Worm (Caenorhabditis elegans) whole organism, early embryonic: ENCODE data around the gene klp-18.

ENCODE experiments used
- F13C5.2 ChIP-seq: sonication (generic microtip); optimal IDR thresholded peaks from 2 replicates; lab custom pipeline; 2017; ENCODE audit warnings: mild to moderate bottlenecking, missing genetic modification characterization, inconsistent platforms, missing compliant biosample characterization
- ama-1 ChIP-seq: fragments of 150-350 bp; optimal IDR thresholded peaks from 2 replicates; lab custom pipeline; 2014
- ceh-13 ChIP-seq: fragments of 200-800 bp; sonication (Bioruptor generic); optimal IDR thresholded peaks from 2 replicates; lab custom pipeline; 2018; ENCODE audit warnings: mild to moderate bottlenecking, missing genetic modification characterization, missing compliant biosample characterization
- ceh-36 ChIP-seq: sonication (generic microtip); optimal IDR thresholded peaks from 2 replicates; lab custom pipeline; 2016; ENCODE audit warnings: missing genetic modification characterization, inconsistent platforms, missing compliant biosample characterization
- flt-1 ChIP-seq: fragments of 200-800 bp; sonication (Bioruptor generic); IDR thresholded peaks from 2 replicates; pipeline ENCODE4 v1.3.6; 2022; ENCODE audit warnings: missing genetic modification characterization, missing compliant biosample characterization
- hmg-4 ChIP-seq: fragments of 200-800 bp; sonication (Bioruptor generic); optimal IDR thresholded peaks from 2 replicates; lab custom pipeline; 2018; ENCODE audit warnings: mild to moderate bottlenecking, missing genetic modification characterization, missing compliant biosample characterization
- hnd-1 ChIP-seq: sonication (generic microtip); optimal IDR thresholded peaks from 2 replicates; lab custom pipeline; 2016; ENCODE audit warnings: missing genetic modification characterization, missing compliant biosample characterization
- sea-1 ChIP-seq: fragments of 200-800 bp; sonication (Bioruptor generic); conservative IDR thresholded peaks from 2 replicates; pipeline ENCODE4 v1.3.6; 2022; ENCODE audit warnings: missing genetic modification characterization, missing compliant biosample characterization
- tbx-11 ChIP-seq: fragments of 200-800 bp; sonication (Bioruptor generic); IDR thresholded peaks from 2 replicates; pipeline ENCODE4 v1.3.6; 2022; ENCODE audit warnings: missing genetic modification characterization, missing compliant biosample characterization
- tbx-37 ChIP-seq: fragments of 200-800 bp; sonication (Bioruptor generic); conservative IDR thresholded peaks from 2 replicates; pipeline ENCODE4 v1.3.6; 2022; ENCODE audit warnings: missing genetic modification reagents, missing genetic modification characterization, missing compliant biosample characterization
- tra-4 ChIP-seq: sonication (generic microtip); optimal IDR thresholded peaks from 2 replicates; lab custom pipeline; 2017; ENCODE audit warnings: missing genetic modification characterization, missing compliant biosample characterization

DNA sequence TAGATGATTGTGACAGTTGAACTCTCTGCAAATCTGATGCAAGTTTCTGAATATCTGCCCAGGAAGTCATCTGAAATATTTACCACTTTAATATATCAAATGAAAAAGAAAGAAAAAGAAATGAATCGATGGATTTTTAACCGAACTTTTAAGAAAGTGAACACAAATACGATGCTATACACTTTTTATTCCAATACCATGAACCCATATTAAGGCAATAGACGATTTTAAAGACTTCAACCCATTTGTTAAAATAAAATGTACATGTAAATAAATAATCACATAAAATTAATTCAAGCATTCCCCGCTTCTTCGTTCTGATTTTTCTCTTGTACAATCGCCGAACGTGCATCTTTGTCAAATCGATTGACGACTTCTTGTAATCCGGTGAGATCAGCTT lies 3.2 kb upstream of the klp-18 start, which contains the start of gene ufl-1:
- TF ChIP-seq tra-4 (tag; lab: Kevin White, UChicago) (no peak), sea-1 (no peak), flt-1 (GFP tag; lab: Robert Waterston, UW) (no peak), hnd-1 (tag; lab: Kevin White, UChicago) (no peak), ama-1 (lab: Kevin White, UChicago) (no peak), ceh-13 (GFP tag; lab: Kevin White, UChicago) (no peak), tbx-37 (no peak), ceh-36 (no peak), tbx-11 (GFP tag; lab: Robert Waterston, UW) (no peak), F13C5.2 (tag; lab: Kevin White, UChicago) (no peak), hmg-4 (GFP tag; lab: Kevin White, UChicago) (no peak)
